Worm (Caenorhabditis elegans) whole organism, young adult: Measurements from ENCODE around the gene irg-4.

ENCODE experiments used
- B0261.1 ChIP-seq: sonication (generic microtip); optimal IDR thresholded peaks from 2 replicates; lab custom pipeline; 2016; ENCODE audit warnings: mild to moderate bottlenecking, missing genetic modification characterization, moderate library complexity, missing compliant biosample characterization
- D2030.7 ChIP-seq: fragments of 200-800 bp; sonication (Bioruptor generic); IDR thresholded peaks from 2 replicates; pipeline ENCODE4 v1.3.6; 2022; ENCODE audit warnings: missing genetic modification reagents, missing genetic modification characterization, missing compliant biosample characterization
- F10E7.11 ChIP-seq: sonication (generic microtip); optimal IDR thresholded peaks from 2 replicates; lab custom pipeline; 2017; ENCODE audit warnings: mild to moderate bottlenecking, missing genetic modification characterization, moderate library complexity, missing compliant biosample characterization
- F22D6.2 ChIP-seq: sonication (generic microtip); optimal IDR thresholded peaks from 2 replicates; lab custom pipeline; 2016; ENCODE audit warnings: mild to moderate bottlenecking, missing genetic modification characterization, missing compliant biosample characterization
- F49E8.2 ChIP-seq: sonication (generic microtip); optimal IDR thresholded peaks from 3 replicates; lab custom pipeline; 2017; ENCODE audit warnings: missing genetic modification characterization, mild to moderate bottlenecking, missing compliant biosample characterization, antibody characterized with exemption, moderate library complexity; ENCODE audit not compliant: insufficient read depth
- F57A8.1 ChIP-seq: fragments of 200-800 bp; sonication (Bioruptor generic); optimal IDR thresholded peaks from 2 replicates; lab custom pipeline; 2018; ENCODE audit warnings: mild to moderate bottlenecking, missing genetic modification characterization, moderate library complexity, missing compliant biosample characterization
- T26A5.8 ChIP-seq: sonication (generic microtip); optimal IDR thresholded peaks from 2 replicates; lab custom pipeline; 2016; ENCODE audit warnings: missing genetic modification characterization, missing compliant biosample characterization
- Y53F4B.3 ChIP-seq: fragments of 200-800 bp; sonication (Bioruptor generic); IDR thresholded peaks from 2 replicates; pipeline ENCODE4 v1.3.6; 2022; ENCODE audit warnings: missing genetic modification reagents, missing genetic modification characterization, missing compliant biosample characterization
- Y53G8AR.9 ChIP-seq: fragments of 200-800 bp; sonication (Bioruptor generic); conservative IDR thresholded peaks from 2 replicates; pipeline ENCODE4 v1.3.6; 2022; ENCODE audit warnings: missing genetic modification reagents, missing genetic modification characterization, missing compliant biosample characterization
- Y67H2A.10 ChIP-seq: fragments of 200-800 bp; sonication (Bioruptor generic); conservative IDR thresholded peaks from 2 replicates; pipeline ENCODE4 v1.3.6; 2022; ENCODE audit warnings: missing genetic modification reagents, missing genetic modification characterization, missing compliant biosample characterization
- Y95B8A.8 ChIP-seq: fragments of 200-800 bp; sonication (Bioruptor generic); IDR thresholded peaks from 2 replicates; pipeline ENCODE4 v1.3.6; 2022; ENCODE audit warnings: missing genetic modification reagents, missing genetic modification characterization, missing compliant biosample characterization
- akir-1 ChIP-seq: fragments of 200-800 bp; sonication (Bioruptor generic); optimal IDR thresholded peaks from 2 replicates; lab custom pipeline; 2018; ENCODE audit warnings: mild to moderate bottlenecking, missing genetic modification characterization, moderate library complexity, missing compliant biosample characterization
- ama-1 ChIP-seq, 3 experiments: fragments of 150-350 bp in 1 of 3; sonication (generic microtip) in 2 of 3; optimal IDR thresholded peaks; 2 replicates each; lab custom pipeline; 2014 to 2018; ENCODE audit warnings: missing biosample characterization in 2 of 3, missing genetic modification characterization in 2 of 3, missing genetic modification reagents in 2 of 3
- aptf-3 ChIP-seq: fragments of 200-800 bp; sonication (Bioruptor generic); IDR thresholded peaks from 2 replicates; pipeline ENCODE4 v1.3.6; 2022; ENCODE audit warnings: missing genetic modification characterization, missing compliant biosample characterization
- attf-3 ChIP-seq: fragments of 200-800 bp; sonication (Bioruptor generic); conservative IDR thresholded peaks from 2 replicates; pipeline ENCODE4 v1.3.6; 2022; ENCODE audit warnings: missing genetic modification reagents, missing genetic modification characterization, missing compliant biosample characterization
- attf-5 ChIP-seq: fragments of 200-800 bp; sonication (Bioruptor generic); optimal IDR thresholded peaks from 2 replicates; lab custom pipeline; 2018; ENCODE audit warnings: mild to moderate bottlenecking, missing genetic modification characterization, missing compliant biosample characterization
- ccch-3 ChIP-seq: fragments of 200-800 bp; sonication (Bioruptor generic); optimal IDR thresholded peaks from 2 replicates; lab custom pipeline; 2018; ENCODE audit warnings: mild to moderate bottlenecking, missing genetic modification characterization, missing compliant biosample characterization
- ceh-79 ChIP-seq: sonication (generic microtip); optimal IDR thresholded peaks from 2 replicates; lab custom pipeline; 2017; ENCODE audit warnings: mild to moderate bottlenecking, missing genetic modification characterization, missing compliant biosample characterization
- chd-7 ChIP-seq: sonication (generic microtip); optimal IDR thresholded peaks from 2 replicates; lab custom pipeline; 2016; ENCODE audit warnings: mild to moderate bottlenecking, missing genetic modification characterization, moderate library complexity, missing compliant biosample characterization
- die-1 ChIP-seq: sonication (generic microtip); optimal IDR thresholded peaks from 2 replicates; lab custom pipeline; 2016; ENCODE audit warnings: missing genotype, mild to moderate bottlenecking, missing genetic modification characterization, missing compliant biosample characterization
- dox-1 ChIP-seq: fragments of 200-800 bp; sonication (Bioruptor generic); IDR thresholded peaks from 2 replicates; pipeline ENCODE4 v1.3.6; 2022; ENCODE audit warnings: missing genetic modification reagents, missing genetic modification characterization, missing compliant biosample characterization
- egl-18 ChIP-seq: fragments of 200-800 bp; sonication (Bioruptor generic); IDR thresholded peaks from 2 replicates; pipeline ENCODE4 v1.3.6; 2022; ENCODE audit warnings: missing genetic modification reagents, missing genetic modification characterization, missing compliant biosample characterization
- egl-44 ChIP-seq: fragments of 200-800 bp; sonication (Bioruptor generic); IDR thresholded peaks from 2 replicates; pipeline ENCODE4 v1.3.6; 2022; ENCODE audit warnings: missing genetic modification reagents, missing genetic modification characterization, missing compliant biosample characterization
- ets-4 ChIP-seq: fragments of 200-800 bp; sonication (Bioruptor generic); optimal IDR thresholded peaks from 2 replicates; lab custom pipeline; 2018; ENCODE audit warnings: mild to moderate bottlenecking, missing genetic modification characterization, missing compliant biosample characterization
- hrde-1 ChIP-seq: sonication (generic microtip); optimal IDR thresholded peaks from 2 replicates; lab custom pipeline; 2016; ENCODE audit warnings: missing genetic modification characterization, mild to moderate bottlenecking, missing compliant biosample characterization, moderate library complexity, missing genotype, missing genetic modification reagents, borderline replicate concordance
- hsf-1 ChIP-seq: fragments of 200-800 bp; sonication (Bioruptor generic); IDR thresholded peaks from 2 replicates; pipeline ENCODE4 v1.3.6; 2022; ENCODE audit warnings: missing genetic modification reagents, missing genetic modification characterization, missing compliant biosample characterization
- lag-1 ChIP-seq: fragments of 200-800 bp; sonication (Bioruptor generic); IDR thresholded peaks from 2 replicates; pipeline ENCODE4 v1.3.6; 2022; ENCODE audit warnings: missing genetic modification reagents, missing genetic modification characterization, missing compliant biosample characterization
- let-526 ChIP-seq: fragments of 200-800 bp; sonication (Bioruptor generic); IDR thresholded peaks from 2 replicates; pipeline ENCODE4 v1.3.6; 2022; ENCODE audit warnings: missing genetic modification reagents, missing genetic modification characterization, missing compliant biosample characterization
- let-607 ChIP-seq, 2 experiments: fragments of 200-800 bp in 1 of 2; sonication (Bioruptor generic) in 1 of 2; sonication (generic microtip) in 1 of 2; optimal IDR thresholded peaks; 2 replicates each; lab custom pipeline; 2016 to 2018; ENCODE audit warnings: mild to moderate bottlenecking in 2 of 2, missing compliant biosample characterization in 2 of 2, missing genetic modification characterization in 2 of 2, moderate library complexity in 2 of 2, missing genotype in 1 of 2
- lin-26 ChIP-seq: fragments of 200-800 bp; sonication (Bioruptor generic); IDR thresholded peaks from 2 replicates; pipeline ENCODE4 v1.3.6; 2022; ENCODE audit warnings: missing genetic modification reagents, missing genetic modification characterization, missing compliant biosample characterization
- lsl-1 ChIP-seq: fragments of 200-800 bp; sonication (Bioruptor generic); optimal IDR thresholded peaks from 2 replicates; lab custom pipeline; 2018; ENCODE audit warnings: mild to moderate bottlenecking, missing genetic modification characterization, moderate library complexity, missing compliant biosample characterization
- lsy-27 ChIP-seq: sonication (generic microtip); optimal IDR thresholded peaks from 2 replicates; lab custom pipeline; 2017; ENCODE audit warnings: missing genetic modification characterization, mild to moderate bottlenecking, missing compliant biosample characterization, antibody characterized with exemption, missing genotype, borderline replicate concordance; ENCODE audit not compliant: insufficient read depth
- madf-8 ChIP-seq: fragments of 200-800 bp; sonication (Bioruptor generic); conservative IDR thresholded peaks from 2 replicates; pipeline ENCODE4 v1.3.6; 2022; ENCODE audit warnings: missing genetic modification reagents, missing genetic modification characterization, missing compliant biosample characterization
- mcd-1 ChIP-seq: fragments of 200-800 bp; sonication (Bioruptor generic); IDR thresholded peaks from 2 replicates; pipeline ENCODE4 v1.3.6; 2022; ENCODE audit warnings: missing genetic modification reagents, missing genetic modification characterization, missing compliant biosample characterization
- nfya-1 ChIP-seq: sonication (generic microtip); optimal IDR thresholded peaks from 2 replicates; lab custom pipeline; 2017; ENCODE audit warnings: antibody characterized with exemption, missing compliant biosample characterization, missing genetic modification characterization, borderline replicate concordance; ENCODE audit not compliant: insufficient read depth
- nfya-2 ChIP-seq: fragments of 200-800 bp; sonication (Bioruptor generic); IDR thresholded peaks from 2 replicates; pipeline ENCODE4 v1.3.6; 2022; ENCODE audit warnings: missing genetic modification reagents, missing genetic modification characterization, missing compliant biosample characterization
- nhr-179 ChIP-seq: sonication (generic microtip); optimal IDR thresholded peaks from 2 replicates; lab custom pipeline; 2016; ENCODE audit warnings: mild to moderate bottlenecking, missing genetic modification characterization, missing compliant biosample characterization
- rec-8 ChIP-seq, 2 experiments: sonication (generic microtip); optimal IDR thresholded peaks; 2 replicates each; lab custom pipeline; 2016; ENCODE audit warnings: mild to moderate bottlenecking in 2 of 2, missing genetic modification characterization in 2 of 2, missing genetic modification reagents in 2 of 2, missing genotype in 2 of 2, missing biosample characterization in 1 of 2, missing compliant biosample characterization in 1 of 2, moderate library complexity in 1 of 2
- sea-2 ChIP-seq: fragments of 200-800 bp; sonication (Bioruptor generic); IDR thresholded peaks from 2 replicates; pipeline ENCODE4 v1.3.6; 2022; ENCODE audit warnings: missing genetic modification characterization, missing compliant biosample characterization
- snpc-3.4 ChIP-seq: sonication (generic microtip); optimal IDR thresholded peaks from 2 replicates; lab custom pipeline; 2017; ENCODE audit warnings: missing genetic modification characterization, mild to moderate bottlenecking, missing compliant biosample characterization, antibody characterized with exemption, moderate library complexity, missing genotype, missing genetic modification reagents
- snpc-4 ChIP-seq, 5 experiments: fragments of 150-350 bp in 1 of 5; sonication (generic microtip) in 4 of 5; optimal IDR thresholded peaks; 2 replicates each; lab custom pipeline; 2014 to 2018; ENCODE audit warnings: missing genetic modification characterization in 5 of 5, missing biosample characterization in 3 of 5, antibody characterized with exemption in 2 of 5, mild to moderate bottlenecking in 2 of 5, missing compliant biosample characterization in 2 of 5, missing genotype in 2 of 5, moderate library complexity in 2 of 5, missing genetic modification reagents in 1 of 5
- tlf-1 ChIP-seq: fragments of 200-800 bp; sonication (Bioruptor generic); optimal IDR thresholded peaks from 2 replicates; lab custom pipeline; 2018; ENCODE audit warnings: mild to moderate bottlenecking, missing genetic modification characterization, missing compliant biosample characterization
- unc-62 ChIP-seq: fragments of 150-350 bp; optimal IDR thresholded peaks from 2 replicates; lab custom pipeline; 2014; ENCODE audit warnings: missing biosample characterization, missing genetic modification reagents, missing genetic modification characterization
- zim-3 ChIP-seq: sonication (generic microtip); optimal IDR thresholded peaks from 2 replicates; lab custom pipeline; 2017; ENCODE audit warnings: mild to moderate bottlenecking, missing genetic modification characterization, moderate library complexity, missing compliant biosample characterization
- ztf-22 ChIP-seq: fragments of 200-800 bp; sonication (Bioruptor generic); optimal IDR thresholded peaks from 2 replicates; lab custom pipeline; 2018; ENCODE audit warnings: mild to moderate bottlenecking, missing genetic modification characterization, moderate library complexity, missing compliant biosample characterization
- ztf-28 ChIP-seq: fragments of 200-800 bp; sonication (Bioruptor generic); IDR thresholded peaks from 2 replicates; pipeline ENCODE4 v1.3.6; 2022; ENCODE audit warnings: missing genetic modification reagents, missing genetic modification characterization, missing compliant biosample characterization

irg-4 gene

DNA sequence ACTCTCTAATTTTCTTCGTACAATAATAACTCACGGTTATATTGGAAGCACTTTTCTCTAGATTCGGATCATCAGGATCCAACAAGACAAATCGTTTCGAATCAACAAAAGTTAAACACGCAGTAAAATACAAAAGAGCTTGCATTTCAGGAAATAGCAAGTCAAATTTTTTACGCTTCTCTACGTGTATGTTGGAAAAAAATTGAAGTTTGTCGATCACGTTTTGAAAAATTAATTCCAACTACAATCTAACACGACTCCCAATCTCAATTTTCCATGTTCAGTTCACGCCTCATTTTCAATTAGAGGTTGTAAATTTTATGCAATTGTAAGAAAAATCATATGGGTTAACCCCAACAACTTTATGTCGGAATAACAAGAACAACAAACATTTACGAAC lies 45.7 kb upstream of the irg-4 start, which contains the start of gene spe-45 (continued):
- TF ChIP-seq aptf-3 = no peak
- TF ChIP-seq snpc-4 (GFP tag; optimal IDR thresholded peaks at IDR 0.05; lab: Kevin White, UChicago) = no peak
- TF ChIP-seq snpc-4 (tag; optimal IDR thresholded peaks at IDR 0.05; lab: Kevin White, UChicago) = peak in 2 of 4 experiments; percentile 15 to 47
- TF ChIP-seq Y95B8A.8 (GFP tag; lab: Robert Waterston, UW) = 0 out of 2 replicates have a peak, but pooled peaks have one; percentile 37
- TF ChIP-seq nfya-1 (tag; lab: Kevin White, UChicago) = no peak
- TF ChIP-seq lsl-1 (GFP tag; lab: Kevin White, UChicago) = peak; percentile 28
- no peak for TF ChIP-seq ztf-28
- peak; percentile 58; the same call in 1 of the 2 replicates for TF ChIP-seq hsf-1
- TF ChIP-seq lsy-27 (tag; lab: Kevin White, UChicago) = no peak
- no peak for TF ChIP-seq madf-8
- TF ChIP-seq F49E8.2 (tag; lab: Kevin White, UChicago) = peak; percentile 71
- TF ChIP-seq unc-62 (GFP tag; lab: Kevin White, UChicago) = no peak
- no peak for TF ChIP-seq let-526 (GFP tag; lab: Robert Waterston, UW)
- no peak for TF ChIP-seq ccch-3 (GFP tag; lab: Kevin White, UChicago)
- no peak for TF ChIP-seq let-607 (tag; optimal IDR thresholded peaks at IDR 0.05; lab: Kevin White, UChicago)
- TF ChIP-seq dox-1 = no peak; the same call in 1 of the 2 replicates
- no peak for TF ChIP-seq ets-4 (GFP tag; lab: Kevin White, UChicago)
- no peak for TF ChIP-seq F22D6.2 (tag; lab: Kevin White, UChicago)
- peak; percentile 43 for TF ChIP-seq snpc-3.4 (tag; lab: Kevin White, UChicago)
- no peak for TF ChIP-seq B0261.1 (tag; lab: Kevin White, UChicago)
- TF ChIP-seq egl-18 (GFP tag; lab: Robert Waterston, UW) = no peak
- TF ChIP-seq ceh-79 (tag; lab: Kevin White, UChicago) = no peak
- TF ChIP-seq mcd-1 (GFP tag; lab: Robert Waterston, UW) = no peak; the same call in 1 of the 2 replicates
- no peak for TF ChIP-seq nfya-2 (GFP tag; lab: Robert Waterston, UW)
- TF ChIP-seq die-1 (tag; lab: Kevin White, UChicago) = no peak
- TF ChIP-seq akir-1 (GFP tag; lab: Kevin White, UChicago) = no peak
- peak; percentile 78 for TF ChIP-seq lin-26 (GFP tag; lab: Robert Waterston, UW)
- TF ChIP-seq lag-1 (GFP tag; lab: Robert Waterston, UW) = no peak
- no peak for TF ChIP-seq nhr-179 (tag; lab: Kevin White, UChicago)
- no peak for TF ChIP-seq F57A8.1 (GFP tag; lab: Kevin White, UChicago)
- no peak for TF ChIP-seq sea-2 (GFP tag; lab: Robert Waterston, UW)
- TF ChIP-seq Y53F4B.3 (GFP tag; lab: Robert Waterston, UW) = no peak
- TF ChIP-seq ama-1 (optimal IDR thresholded peaks at IDR 0.05; lab: Kevin White, UChicago) = no peak
- TF ChIP-seq ama-1 (GFP tag; optimal IDR thresholded peaks at IDR 0.05; lab: Kevin White, UChicago) = peak in 1 of 2 experiments; percentile 74
- no peak for TF ChIP-seq Y67H2A.10 (GFP tag; lab: Robert Waterston, UW)
- no peak for TF ChIP-seq F10E7.11 (tag; lab: Kevin White, UChicago)
- no peak for TF ChIP-seq egl-44
- no peak for TF ChIP-seq attf-3 (GFP tag; lab: Robert Waterston, UW)
- peak; percentile 79 for TF ChIP-seq Y53G8AR.9 (GFP tag; lab: Robert Waterston, UW)
- TF ChIP-seq rec-8 (tag; optimal IDR thresholded peaks at IDR 0.05; lab: Kevin White, UChicago) = no peak
- TF ChIP-seq D2030.7 = no peak
- TF ChIP-seq attf-5 (GFP tag; lab: Kevin White, UChicago) = no peak
- no peak for TF ChIP-seq tlf-1
- TF ChIP-seq hrde-1 (tag; lab: Kevin White, UChicago) = peak; percentile 28
- TF ChIP-seq zim-3 (tag; lab: Kevin White, UChicago) = no peak
- no peak for TF ChIP-seq ztf-22 (GFP tag; lab: Kevin White, UChicago)
- TF ChIP-seq T26A5.8 = no peak
- no peak for TF ChIP-seq chd-7 (tag; lab: Kevin White, UChicago)
